Fruit fly (Drosophila melanogaster): ENCODE results near the gene CG14286.

DNA sequence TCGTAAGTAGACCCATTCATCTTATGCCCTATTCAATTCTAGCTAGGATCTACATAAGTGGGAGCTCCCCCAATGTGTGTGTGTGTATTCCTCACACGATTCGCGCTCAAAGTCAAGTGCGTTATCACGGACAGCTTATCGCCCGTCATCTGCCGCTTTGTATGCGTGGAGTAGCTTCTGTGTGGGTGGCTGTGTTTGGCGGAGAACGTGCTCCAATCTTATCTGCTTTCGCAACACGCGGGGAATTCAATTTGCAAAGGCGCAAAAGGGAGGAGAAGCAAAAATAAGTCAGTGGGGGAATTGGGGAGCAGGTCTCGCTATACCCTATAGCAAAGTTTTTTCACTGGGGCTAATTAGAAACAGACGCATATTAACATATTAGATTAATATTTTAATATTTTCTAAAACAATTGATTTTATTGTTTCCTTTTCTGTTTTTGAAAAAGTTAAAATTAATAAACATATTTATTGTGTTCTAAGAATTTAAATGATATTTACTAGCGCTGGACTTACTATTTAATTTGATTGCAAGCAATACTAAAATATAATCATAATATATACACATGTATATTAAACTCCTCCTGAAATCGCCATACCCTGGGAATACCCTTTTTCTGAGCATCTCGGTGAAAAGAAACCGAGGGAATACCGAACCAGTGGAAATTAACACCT is 38.6 kb upstream of the CG14286 start:
- TF ChIP-seq Crg-1 (GFP tag; optimal IDR thresholded peaks at IDR 0.05) (peak; percentile 9), CG7045 (GFP tag; optimal IDR thresholded peaks at IDR 0.05) (peak; percentile 46), CG7101 (tag; optimal IDR thresholded peaks at IDR 0.05) (peak; percentile 86), CG5204 (GFP tag; optimal IDR thresholded peaks at IDR 0.05) (peak; percentile 44), CG14711 (tag; optimal IDR thresholded peaks at IDR 0.05) (peak; percentile 82), ovo (GFP tag; optimal IDR thresholded peaks at IDR 0.05) (no peak), Hr96 (GFP tag; optimal IDR thresholded peaks at IDR 0.05) (no peak), pad (GFP tag; optimal IDR thresholded peaks at IDR 0.05) (peak; percentile 74), Mnt (GFP tag; optimal IDR thresholded peaks at IDR 0.05) (peak; percentile 35), toe (GFP tag; optimal IDR thresholded peaks at IDR 0.05) (peak; percentile 1), CG33017 (tag; optimal IDR thresholded peaks at IDR 0.05) (peak; percentile 66), cnc (optimal IDR thresholded peaks at IDR 0.05) (no peak)
